Worm (Caenorhabditis elegans) whole organism, late embryonic: ENCODE data around the gene lgc-35.

ENCODE experiments used
- hlh-13 ChIP-seq: fragments of 200-800 bp; sonication (Bioruptor generic); optimal IDR thresholded peaks from 2 replicates; lab custom pipeline; 2018; ENCODE audit warnings: mild to moderate bottlenecking, missing genetic modification characterization, missing compliant biosample characterization
- nhr-11 ChIP-seq: fragments of 150-350 bp; optimal IDR thresholded peaks from 2 replicates; lab custom pipeline; 2014; ENCODE audit warnings: missing biosample characterization, missing genetic modification characterization
- tbx-2 ChIP-seq: sonication (generic microtip); optimal IDR thresholded peaks from 2 replicates; lab custom pipeline; 2016; ENCODE audit warnings: missing genetic modification characterization, missing compliant biosample characterization

- TF ChIP-seq tbx-2 (tag; lab: Kevin White, UChicago) (no peak), nhr-11 (tag; lab: Kevin White, UChicago) (no peak), hlh-13 (no peak)
These were observed 9.6 kb downstream of the lgc-35 start, which contains the start of gene bcmo-1 for ce11 chrII:12830347-12830746.
